Fruit fly (Drosophila melanogaster): ENCODE data around the gene CG43330.

CG43330 gene

DNA sequence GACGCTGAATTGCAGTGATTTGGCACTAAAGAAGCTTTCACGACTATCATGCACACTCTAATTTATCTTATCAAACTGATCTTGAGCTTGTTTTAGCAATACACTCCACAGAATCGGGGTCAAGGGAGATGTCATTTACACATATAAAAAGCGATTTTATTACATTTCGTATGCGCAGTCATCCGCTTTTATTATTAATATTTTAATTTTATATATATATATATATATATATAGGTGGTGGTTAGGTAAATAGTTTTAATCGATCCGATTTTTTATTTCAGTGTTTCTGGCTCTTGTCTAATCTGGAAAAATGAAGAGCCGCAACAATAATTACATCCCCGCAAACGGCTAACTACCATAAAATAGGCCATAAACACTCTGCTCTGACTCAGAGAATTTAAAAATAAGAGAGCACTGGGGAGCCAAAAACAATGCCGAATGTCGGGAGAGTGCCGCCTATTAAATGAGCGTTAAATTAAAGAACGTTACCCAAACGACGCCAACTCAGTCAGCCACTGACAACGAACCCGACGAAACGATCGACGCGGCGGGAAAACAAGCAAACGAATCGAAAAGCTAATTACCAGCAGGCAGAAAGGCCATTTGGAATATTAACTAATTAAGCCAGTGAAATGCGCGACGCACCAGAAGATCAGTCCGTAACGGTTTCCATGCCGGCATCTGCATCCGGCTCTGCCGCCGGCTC, 32.5 kb downstream of the CG43330 start (continued):
- TF ChIP-seq grn (GFP tag; optimal IDR thresholded peaks at IDR 0.05) (peak; percentile 9), CG30431 (GFP tag; optimal IDR thresholded peaks at IDR 0.05) (no peak), CG13894 (tag; optimal IDR thresholded peaks at IDR 0.05) (peak; percentile 27), CG32767 (GFP tag; IDR thresholded peaks at IDR 0.05) (0 out of 2 replicates have a peak, but pooled peaks have one; percentile 43), Hmr (GFP tag; optimal IDR thresholded peaks at IDR 0.05) (peak; percentile 72), CG18619 (GFP tag; optimal IDR thresholded peaks at IDR 0.05) (peak; percentile 67), CG15073 (GFP tag; optimal IDR thresholded peaks at IDR 0.05) (no peak), Ets65A (GFP tag) (peak; percentile 46), esg (GFP tag; conservative IDR thresholded peaks at IDR 0.05) (0 out of 2 replicates have a peak, but pooled peaks have one; percentile 18), CG2889 (GFP tag; IDR thresholded peaks at IDR 0.05) (no peak), CG12942 (GFP tag; optimal IDR thresholded peaks at IDR 0.05) (no peak), CG12659 (GFP tag; optimal IDR thresholded peaks at IDR 0.05) (peak; percentile 58), sisA (GFP tag; IDR thresholded peaks at IDR 0.05) (peak; percentile 10; the same call in 1 of the 2 replicates), CG34376 (GFP tag; optimal IDR thresholded peaks at IDR 0.05) (peak; percentile 2), Meics (GFP tag; optimal IDR thresholded peaks at IDR 0.05) (peak; percentile 78), schlank (tag; optimal IDR thresholded peaks at IDR 0.05) (no peak), chif (GFP tag; optimal IDR thresholded peaks at IDR 0.05) (no peak), Sry-β (GFP tag; optimal IDR thresholded peaks at IDR 0.05) (no peak), Camta (GFP tag; optimal IDR thresholded peaks at IDR 0.05) (no peak), Hr51 (GFP tag; optimal IDR thresholded peaks at IDR 0.05) (peak in 1 of 2 experiments; percentile 67), CG12219 (GFP tag; optimal IDR thresholded peaks at IDR 0.05) (no peak), BtbVII (GFP tag; optimal IDR thresholded peaks at IDR 0.05) (peak; percentile 61), unpg (GFP tag; optimal IDR thresholded peaks at IDR 0.05) (peak; percentile 75), CG4730 (GFP tag; IDR thresholded peaks at IDR 0.05) (peak; percentile 29; the same call in 1 of the 2 replicates), Blimp-1 (GFP tag; optimal IDR thresholded peaks at IDR 0.05) (peak; percentile 28), caup (GFP tag; optimal IDR thresholded peaks at IDR 0.05; ENCODE audit: severe bottlenecking) (peak; percentile 78), CG3847 (GFP tag; IDR thresholded peaks at IDR 0.05) (peak; percentile 49; the same call in 1 of the 2 replicates), CG31224 (GFP tag; IDR thresholded peaks at IDR 0.05) (0 out of 2 replicates have a peak, but pooled peaks have one; percentile 28), Max (GFP tag; optimal IDR thresholded peaks at IDR 0.05) (no peak), Abd-B (GFP tag; optimal IDR thresholded peaks at IDR 0.05) (peak; percentile 23), CG13424 (tag; optimal IDR thresholded peaks at IDR 0.05) (peak; percentile 69), Ravus (GFP tag; IDR thresholded peaks at IDR 0.05) (no peak; the same call in 1 of the 2 replicates), H2.0 (GFP tag; IDR thresholded peaks at IDR 0.05) (peak; percentile 51), NC2β (GFP tag; optimal IDR thresholded peaks at IDR 0.05) (no peak), CG3281 (GFP tag; optimal IDR thresholded peaks at IDR 0.05) (peak; percentile 84), ap (GFP tag; IDR thresholded peaks at IDR 0.05) (0 out of 2 replicates have a peak, but pooled peaks have one; percentile 15), cwo (GFP tag; optimal IDR thresholded peaks at IDR 0.05) (peak; percentile 73), Rx (GFP tag; IDR thresholded peaks at IDR 0.05) (no peak), CG10209 (GFP tag; optimal IDR thresholded peaks at IDR 0.05) (peak; percentile 66), CG6689 (GFP tag; IDR thresholded peaks at IDR 0.05) (peak; percentile 40; the same call in 1 of the 2 replicates), rib (GFP tag; IDR thresholded peaks at IDR 0.05) (peak; percentile 41; the same call in 1 of the 2 replicates), al (GFP tag; IDR thresholded peaks at IDR 0.05) (peak; percentile 56; the same call in 1 of the 2 replicates), pan (optimal IDR thresholded peaks at IDR 0.05) (no peak), pan (GFP tag; optimal IDR thresholded peaks at IDR 0.05 in 1 of 2, IDR thresholded peaks at IDR 0.05 in 1 of 2) (peak in 1 of 2 experiments; percentile 46)
